Fruit fly (Drosophila melanogaster): Measurements from ENCODE around the gene CG15525.

DNA sequence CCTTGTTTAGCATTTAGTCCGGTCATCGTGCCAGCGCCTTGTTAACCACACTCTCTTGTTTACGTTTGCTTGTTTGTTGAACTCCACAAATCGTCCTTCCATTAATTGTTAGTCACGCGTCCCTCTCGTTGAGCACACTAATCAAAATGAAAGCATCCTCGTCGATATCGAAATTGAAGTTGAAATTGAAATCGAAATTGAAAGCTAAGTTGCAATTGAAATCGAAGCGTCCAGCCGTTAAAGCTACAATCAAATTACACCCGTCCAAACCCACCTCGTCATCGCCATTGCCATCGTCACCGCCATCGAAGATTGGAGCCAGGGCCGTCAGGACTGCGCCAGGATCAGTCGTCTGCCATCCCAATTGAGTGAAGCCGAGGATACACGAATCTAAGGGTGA, 26.0 kb upstream of the CG15525 start:
- no peak for TF ChIP-seq CG8478 (optimal IDR thresholded peaks at IDR 0.05)
- no peak for TF ChIP-seq usp (GFP tag; optimal IDR thresholded peaks at IDR 0.05)
- no peak for TF ChIP-seq EcR (GFP tag; optimal IDR thresholded peaks at IDR 0.05)
